Worm (Caenorhabditis elegans) whole organism, L4/young adult: ENCODE measurements around the gene cest-33.

Experiments used
- W03F9.2 ChIP-seq: fragments of 150-350 bp; optimal IDR thresholded peaks from 2 replicates; lab custom pipeline; 2014; ENCODE audit warnings: missing biosample characterization, missing genetic modification characterization
- dao-5 ChIP-seq: sonication (generic microtip); optimal IDR thresholded peaks from 2 replicates; lab custom pipeline; 2016; ENCODE audit warnings: missing genotype, missing genetic modification characterization, moderate library complexity, missing compliant biosample characterization
- him-1 ChIP-seq: sonication (generic microtip); optimal IDR thresholded peaks from 2 replicates; lab custom pipeline; 2016; ENCODE audit warnings: missing genotype, missing genetic modification reagents, missing genetic modification characterization, missing compliant biosample characterization

ce11 chrV:6344531-6345171, 20.8 kb downstream of the cest-33 start:
- TF ChIP-seq W03F9.2 (tag; lab: Kevin White, UChicago) (no peak), dao-5 (tag; lab: Kevin White, UChicago) (no peak), him-1 (tag; lab: Kevin White, UChicago) (no peak)
